Worm (Caenorhabditis elegans): ENCODE data around the gene F56A11.5.
A peak's percentile ranks its signal among the peaks of the same experiment; 100 is the strongest.

F56A11.5 gene

DNA sequence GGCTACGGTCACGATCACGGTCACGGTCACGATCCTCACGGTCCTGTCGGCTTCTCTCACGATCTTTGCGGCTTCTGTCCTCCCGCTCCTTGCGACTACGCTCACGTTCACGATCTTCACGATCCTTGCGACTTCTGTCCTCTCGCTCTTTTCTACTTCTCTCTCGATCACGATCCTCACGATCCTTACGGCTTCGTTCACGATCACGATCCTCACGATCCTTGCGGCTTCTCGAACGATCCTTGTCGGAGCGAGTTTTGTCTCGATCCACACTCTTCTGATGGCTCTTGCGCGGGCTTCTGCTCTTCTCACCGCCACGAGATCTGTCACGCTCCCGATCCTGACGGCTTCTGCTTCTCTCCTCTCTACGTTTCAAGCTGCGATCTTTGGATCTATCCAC lies 9.9 kb upstream of the F56A11.5 start:
- TF ChIP-seq lin-32 (GFP tag; optimal IDR thresholded peaks at IDR 0.05): no peak
- no peak for TF ChIP-seq bed-3 (GFP tag; optimal IDR thresholded peaks at IDR 0.05)
- no peak for TF ChIP-seq flh-1 (GFP tag; optimal IDR thresholded peaks at IDR 0.05)
- TF ChIP-seq drap-1 (GFP tag; optimal IDR thresholded peaks at IDR 0.05): no peak
- TF ChIP-seq cnd-1 (tag; optimal IDR thresholded peaks at IDR 0.05): no peak
- TF ChIP-seq ham-2 (GFP tag; optimal IDR thresholded peaks at IDR 0.05): no peak
- no peak for TF ChIP-seq nhr-237 (tag; optimal IDR thresholded peaks at IDR 0.05)
- no peak for TF ChIP-seq unc-120 (tag; optimal IDR thresholded peaks at IDR 0.05; ENCODE audit: poor library complexity, severe bottlenecking)
- no peak for TF ChIP-seq sem-2 (GFP tag; optimal IDR thresholded peaks at IDR 0.05)
- TF ChIP-seq ceh-43 (GFP tag; optimal IDR thresholded peaks at IDR 0.05): no peak
- no peak for TF ChIP-seq sptf-1 (tag; optimal IDR thresholded peaks at IDR 0.05)
- TF ChIP-seq ceh-83 (GFP tag; optimal IDR thresholded peaks at IDR 0.05): no peak
- TF ChIP-seq ceh-39 (tag; optimal IDR thresholded peaks at IDR 0.05): no peak

DNA sequence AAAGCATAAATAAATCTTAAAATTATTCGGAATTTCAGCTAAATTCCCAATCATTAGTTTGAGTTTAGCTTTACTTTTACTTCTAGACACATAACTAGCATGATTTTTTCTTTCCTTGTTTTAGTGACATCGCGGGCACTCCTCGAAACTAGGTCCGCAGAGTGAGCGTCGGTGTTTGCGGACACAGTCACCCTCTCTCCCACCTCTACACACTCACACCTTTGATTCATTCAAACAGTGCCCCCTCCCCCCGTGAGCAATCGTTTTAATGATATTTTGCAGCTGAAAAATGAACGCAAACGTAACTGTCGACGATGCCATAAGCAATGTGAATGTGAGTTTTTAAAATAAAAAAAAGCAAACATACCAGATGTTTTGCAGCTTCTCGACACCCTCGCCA lies 1.8 kb upstream of the F56A11.5 start, which contains the start of gene gex-2:
TSS of gene gex-2 (plus strand) at position 283 of the 400 bp plus-strand sequence.
- no peak for TF ChIP-seq lsy-2 (tag; optimal IDR thresholded peaks at IDR 0.05)
- TF ChIP-seq ztf-11 (tag; optimal IDR thresholded peaks at IDR 0.05): no peak
- TF ChIP-seq ceh-39 (tag; optimal IDR thresholded peaks at IDR 0.05): no peak
- TF ChIP-seq zip-8 (tag; optimal IDR thresholded peaks at IDR 0.05): no peak
- no peak for TF ChIP-seq pha-4 (tag; optimal IDR thresholded peaks at IDR 0.05)
- TF ChIP-seq cnd-1 (tag; optimal IDR thresholded peaks at IDR 0.05): no peak
- no peak for TF ChIP-seq unc-39 (tag; optimal IDR thresholded peaks at IDR 0.05)
- no peak for TF ChIP-seq nhr-237 (tag; optimal IDR thresholded peaks at IDR 0.05)
- no peak for TF ChIP-seq tbx-8 (GFP tag; optimal IDR thresholded peaks at IDR 0.05)
- TF ChIP-seq lin-13 (tag; optimal IDR thresholded peaks at IDR 0.05): no peak
- no peak for TF ChIP-seq ces-1 (GFP tag; optimal IDR thresholded peaks at IDR 0.05)
- no peak for TF ChIP-seq flh-1 (GFP tag; optimal IDR thresholded peaks at IDR 0.05)
- TF ChIP-seq unc-120 (tag; optimal IDR thresholded peaks at IDR 0.05; ENCODE audit: poor library complexity, severe bottlenecking): no peak
- TF ChIP-seq ceh-43 (GFP tag; optimal IDR thresholded peaks at IDR 0.05): no peak
- TF ChIP-seq M03D4.4 (tag; optimal IDR thresholded peaks at IDR 0.05): no peak
- TF ChIP-seq mls-2 (tag; optimal IDR thresholded peaks at IDR 0.05): no peak
- TF ChIP-seq hlh-1 (tag; optimal IDR thresholded peaks at IDR 0.05): no peak

DNA sequence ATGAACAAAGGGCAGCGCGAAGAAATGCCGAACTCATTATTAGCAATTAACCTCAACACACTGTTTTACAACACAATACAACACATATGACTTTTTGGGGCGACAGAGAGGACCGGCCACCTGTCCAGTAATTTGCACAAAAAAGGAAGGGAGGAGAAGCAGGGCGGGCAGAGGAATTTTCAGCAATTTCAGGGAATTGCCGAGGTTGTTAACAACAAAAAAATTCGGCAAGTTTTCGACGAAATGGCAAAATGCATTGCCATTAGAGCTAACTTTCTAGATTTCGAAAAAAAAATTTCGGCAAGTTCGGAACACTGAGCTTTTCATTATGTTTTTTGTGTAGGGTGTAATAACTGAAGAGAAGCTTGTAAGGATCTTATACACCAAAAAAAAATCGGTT lies 6.6 kb downstream of the F56A11.5 start:
- TF ChIP-seq hlh-1 (tag; optimal IDR thresholded peaks at IDR 0.05) (no peak), unc-39 (tag; optimal IDR thresholded peaks at IDR 0.05) (no peak), unc-120 (tag; optimal IDR thresholded peaks at IDR 0.05; ENCODE audit: poor library complexity, severe bottlenecking) (no peak), nhr-12 (tag; optimal IDR thresholded peaks at IDR 0.05) (no peak), nhr-2 (tag; optimal IDR thresholded peaks at IDR 0.05) (no peak), mls-2 (tag; optimal IDR thresholded peaks at IDR 0.05) (no peak), sem-2 (GFP tag; optimal IDR thresholded peaks at IDR 0.05) (no peak), lin-32 (GFP tag; optimal IDR thresholded peaks at IDR 0.05) (no peak), M03D4.4 (tag; optimal IDR thresholded peaks at IDR 0.05) (no peak), unc-62 (GFP tag; optimal IDR thresholded peaks at IDR 0.05) (no peak), ham-2 (GFP tag; optimal IDR thresholded peaks at IDR 0.05) (no peak), drap-1 (GFP tag; optimal IDR thresholded peaks at IDR 0.05) (no peak), snpc-4 (tag; optimal IDR thresholded peaks at IDR 0.05) (no peak), bed-3 (GFP tag; optimal IDR thresholded peaks at IDR 0.05) (no peak)

DNA sequence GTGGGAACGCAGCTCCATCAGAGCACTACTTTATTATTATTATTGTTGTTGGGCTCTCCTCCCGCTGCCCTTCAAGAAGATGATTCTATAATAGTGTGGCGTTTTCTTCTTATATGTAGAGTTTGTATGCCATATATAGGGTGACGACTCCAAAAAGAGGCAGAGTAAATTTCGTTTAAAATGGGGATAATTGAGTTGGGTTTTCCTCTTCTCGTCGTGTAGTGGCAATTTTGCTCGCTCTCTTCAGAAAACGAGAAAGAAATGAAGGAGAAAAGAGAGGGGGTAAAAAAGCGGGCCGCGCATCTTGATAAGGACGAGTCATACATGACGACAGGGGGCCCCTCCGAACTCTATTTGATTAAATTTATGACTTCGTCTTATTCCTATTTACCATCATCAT lies 7.2 kb downstream of the F56A11.5 start:
- TF ChIP-seq ces-1 (GFP tag; optimal IDR thresholded peaks at IDR 0.05) (peak; percentile 97), lsy-2 (tag; optimal IDR thresholded peaks at IDR 0.05) (no peak)

DNA sequence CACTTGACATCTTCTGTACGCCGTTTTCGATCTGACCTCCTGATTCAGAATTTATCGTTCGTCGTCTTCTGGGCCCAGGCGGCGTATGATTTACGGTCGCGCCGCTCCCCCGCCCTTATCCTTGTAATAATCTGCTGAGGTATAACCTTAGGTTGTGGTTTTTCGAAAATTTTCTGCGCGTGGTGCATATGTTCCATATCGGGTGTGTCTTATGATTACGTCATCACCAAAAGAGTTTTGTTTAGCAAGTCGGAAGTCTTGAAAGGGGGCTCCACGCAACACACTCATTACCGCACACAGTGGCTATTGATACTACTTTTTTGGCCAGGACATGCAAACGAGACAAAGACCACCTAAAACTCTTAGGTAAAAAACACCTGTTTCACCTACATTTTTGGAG lies 9.9 kb downstream of the F56A11.5 start:
- TF ChIP-seq snpc-4 (tag; optimal IDR thresholded peaks at IDR 0.05) (no peak), ceh-83 (GFP tag; optimal IDR thresholded peaks at IDR 0.05) (peak; percentile 7), zip-8 (tag; optimal IDR thresholded peaks at IDR 0.05) (peak; percentile 91)

DNA sequence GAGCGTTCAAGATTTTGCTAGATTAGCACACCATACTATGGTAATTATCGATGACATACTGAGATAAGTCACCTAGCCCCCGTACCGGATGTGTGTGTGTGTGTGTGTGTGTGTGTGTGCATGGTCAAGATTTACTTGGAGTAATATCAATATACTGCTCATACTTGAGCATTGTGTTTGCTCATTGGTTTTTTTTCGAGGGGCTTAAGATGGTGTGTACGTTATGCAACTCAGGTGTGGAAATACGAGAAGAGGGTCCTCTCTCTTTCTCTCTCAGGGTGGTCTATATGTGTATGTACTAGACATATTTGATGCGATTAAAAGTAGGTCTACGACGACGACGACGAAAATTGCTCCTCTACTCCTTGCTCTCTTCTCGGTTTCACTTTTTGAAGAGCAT lies 10.3 kb downstream of the F56A11.5 start:
- TF ChIP-seq ces-1 (GFP tag; optimal IDR thresholded peaks at IDR 0.05) (peak; percentile 13), nhr-2 (tag; optimal IDR thresholded peaks at IDR 0.05) (peak; percentile 66), unc-62 (GFP tag; optimal IDR thresholded peaks at IDR 0.05) (no peak)
